Fruit fly (Drosophila melanogaster) whole organism, embryonic: ENCODE data around the gene Sgt1.
A peak's percentile ranks its signal among the peaks of the same experiment; 100 is the strongest.

Source experiments
- Atf6 ChIP-seq: fragments of 200-800 bp; sonication (Bioruptor generic); IDR thresholded peaks from 2 replicates; pipeline ENCODE4 v1.3.6; 2022; ENCODE audit warnings: missing biosample characterization, missing genetic modification characterization
- Awh ChIP-seq: fragments of 200-800 bp; sonication (Bioruptor generic); IDR thresholded peaks from 2 replicates; pipeline ENCODE4, ENCODE4 v1.3.6; 2022; ENCODE audit warnings: missing biosample characterization, missing genetic modification characterization
- Blimp-1 ChIP-seq: fragments of 200-800 bp; sonication (Bioruptor generic); optimal IDR thresholded peaks from 3 replicates; lab custom pipeline; 2018; ENCODE audit warnings: missing biosample characterization, missing genetic modification characterization, mild to moderate bottlenecking, moderate library complexity, missing genetic modification reagents
- CG10147 ChIP-seq: fragments of 200-800 bp; sonication (Bioruptor generic); optimal IDR thresholded peaks from 2 replicates; lab custom pipeline; 2019; ENCODE audit warnings: missing biosample characterization, mild to moderate bottlenecking, missing genetic modification characterization, moderate library complexity
- CG10267 ChIP-seq: fragments of 200-800 bp; sonication (Bioruptor generic); optimal IDR thresholded peaks from 2 replicates; lab custom pipeline; 2018; ENCODE audit warnings: missing biosample characterization, mild to moderate bottlenecking, missing genetic modification characterization, moderate library complexity
- CG11085 ChIP-seq: fragments of 200-800 bp; sonication (Bioruptor generic); IDR thresholded peaks from 2 replicates; pipeline ENCODE4 v1.3.6; 2022; ENCODE audit warnings: missing biosample characterization, missing genetic modification characterization
- CG11696 ChIP-seq: fragments of 200-800 bp; sonication (Bioruptor generic); IDR thresholded peaks from 2 replicates; pipeline ENCODE4 v1.3.6; 2022; ENCODE audit warnings: missing biosample characterization, missing genetic modification characterization
- CG12071 ChIP-seq: fragments of 200-800 bp; sonication (Bioruptor generic); optimal IDR thresholded peaks from 3 replicates; lab custom pipeline; 2018; ENCODE audit warnings: missing biosample characterization, mild to moderate bottlenecking, missing genetic modification characterization
- CG1233 ChIP-seq: fragments of 200-800 bp; sonication (Bioruptor generic); optimal IDR thresholded peaks from 4 replicates; lab custom pipeline; 2018; ENCODE audit warnings: missing biosample characterization, mild to moderate bottlenecking, missing genetic modification characterization
- CG14441 ChIP-seq: fragments of 200-800 bp; sonication (Bioruptor generic); IDR thresholded peaks from 2 replicates; pipeline ENCODE4 v1.3.6; 2022; ENCODE audit warnings: missing biosample characterization, missing genetic modification characterization
- CG15073 ChIP-seq: fragments of 200-800 bp; sonication (Bioruptor generic); optimal IDR thresholded peaks from 2 replicates; lab custom pipeline; 2016; ENCODE audit warnings: missing biosample characterization, missing genetic modification characterization
- CG15601 ChIP-seq: fragments of 200-800 bp; sonication (Bioruptor generic); optimal IDR thresholded peaks from 3 replicates; lab custom pipeline; 2019; ENCODE audit warnings: missing biosample characterization, mild to moderate bottlenecking, missing genetic modification characterization, moderate library complexity
- CG1647 ChIP-seq: fragments of 200-800 bp; sonication (Bioruptor generic); optimal IDR thresholded peaks from 3 replicates; lab custom pipeline; 2016; ENCODE audit warnings: missing biosample characterization, missing genetic modification characterization
- CG17186 ChIP-seq: fragments of 200-800 bp; sonication (Bioruptor generic); optimal IDR thresholded peaks from 3 replicates; lab custom pipeline; 2017; ENCODE audit warnings: missing biosample characterization, missing genetic modification reagents, missing genetic modification characterization
- CG17328 ChIP-seq: fragments of 200-800 bp; sonication (Bioruptor generic); IDR thresholded peaks from 2 replicates; pipeline ENCODE4 v1.3.6; 2022; ENCODE audit warnings: missing biosample characterization, missing genetic modification characterization
- CG30403 ChIP-seq: fragments of 200-800 bp; sonication (Bioruptor generic); optimal IDR thresholded peaks from 3 replicates; lab custom pipeline; 2016; ENCODE audit warnings: missing biosample characterization, missing genetic modification characterization
- CG33213 ChIP-seq: fragments of 200-800 bp; sonication (Bioruptor generic); optimal IDR thresholded peaks from 3 replicates; lab custom pipeline; 2016; ENCODE audit warnings: missing biosample characterization, missing genetic modification characterization
- CG6272 ChIP-seq: fragments of 200-800 bp; sonication (Bioruptor generic); IDR thresholded peaks from 2 replicates; pipeline ENCODE4 v1.3.6; 2022; ENCODE audit warnings: missing biosample characterization, missing genetic modification characterization
- CG6654 ChIP-seq: fragments of 200-800 bp; sonication (Bioruptor generic); optimal IDR thresholded peaks from 2 replicates; lab custom pipeline; 2017; ENCODE audit warnings: missing biosample characterization, mild to moderate bottlenecking, missing genetic modification characterization
- CG7745 ChIP-seq: fragments of 200-800 bp; sonication (Bioruptor generic); optimal IDR thresholded peaks from 2 replicates; lab custom pipeline; 2018; ENCODE audit warnings: missing biosample characterization, mild to moderate bottlenecking, missing genetic modification characterization, moderate library complexity
- CG8281 ChIP-seq: fragments of 200-800 bp; sonication (Bioruptor generic); optimal IDR thresholded peaks from 2 replicates; lab custom pipeline; 2018; ENCODE audit warnings: missing biosample characterization, mild to moderate bottlenecking, missing genetic modification characterization, moderate library complexity
- CG8388 ChIP-seq: fragments of 200-800 bp; sonication (Bioruptor generic); optimal IDR thresholded peaks from 2 replicates; lab custom pipeline; 2019; ENCODE audit warnings: missing biosample characterization, mild to moderate bottlenecking, missing genetic modification characterization, moderate library complexity
- CG8478 ChIP-seq: fragments of >200 bp; optimal IDR thresholded peaks from 2 replicates; lab custom pipeline; 2018
- CG9727 ChIP-seq: fragments of 200-800 bp; sonication (Bioruptor generic); optimal IDR thresholded peaks from 3 replicates; lab custom pipeline; 2017; ENCODE audit warnings: missing biosample characterization, mild to moderate bottlenecking, missing genetic modification characterization
- CHES-1-like ChIP-seq: fragments of 200-800 bp; sonication (Bioruptor generic); optimal IDR thresholded peaks from 2 replicates; lab custom pipeline; 2016; ENCODE audit warnings: missing biosample characterization, missing genetic modification characterization
- HLH54F ChIP-seq: fragments of 200-800 bp; sonication (Bioruptor generic); optimal IDR thresholded peaks from 3 replicates; lab custom pipeline; 2016; ENCODE audit warnings: missing biosample characterization, missing genetic modification characterization
- Max ChIP-seq: fragments of 200-800 bp; sonication (Bioruptor generic); optimal IDR thresholded peaks from 2 replicates; lab custom pipeline; 2016; ENCODE audit warnings: missing biosample characterization, mild to moderate bottlenecking, missing genetic modification characterization
- NfI ChIP-seq: fragments of 200-800 bp; sonication (Bioruptor generic); optimal IDR thresholded peaks from 3 replicates; lab custom pipeline; 2018; ENCODE audit warnings: missing biosample characterization, mild to moderate bottlenecking, missing genetic modification characterization, moderate library complexity
- Opbp ChIP-seq: fragments of 200-800 bp; sonication (Bioruptor generic); IDR thresholded peaks from 3 replicates; pipeline ENCODE4 v1.3.6; 2022; ENCODE audit warnings: missing biosample characterization, missing genetic modification characterization; ENCODE audit not compliant: partially characterized antibody
- Pdp1 ChIP-seq, 2 experiments: fragments of 200-800 bp; sonication (Bioruptor generic); optimal IDR thresholded peaks; 3 replicates each; lab custom pipeline; 2016; ENCODE audit warnings: missing biosample characterization in 2 of 2, missing genetic modification characterization in 2 of 2, mild to moderate bottlenecking in 1 of 2, moderate library complexity in 1 of 2
- Rx ChIP-seq: fragments of 200-800 bp; sonication (Bioruptor generic); IDR thresholded peaks from 2 replicates; pipeline ENCODE4 v1.3.6; 2022; ENCODE audit warnings: missing biosample characterization, missing genetic modification characterization
- dpn ChIP-seq, 2 experiments: fragments of 200-800 bp; sonication (Bioruptor generic); optimal IDR thresholded peaks; 3 replicates each; lab custom pipeline; 2016; ENCODE audit warnings: missing biosample characterization in 2 of 2, missing genetic modification characterization in 2 of 2
- eyg ChIP-seq: fragments of 200-800 bp; sonication (Bioruptor generic); optimal IDR thresholded peaks from 3 replicates; lab custom pipeline; 2016; ENCODE audit warnings: missing biosample characterization, missing genetic modification characterization
- gce ChIP-seq: fragments of 200-800 bp; sonication (Bioruptor generic); IDR thresholded peaks from 3 replicates; pipeline ENCODE4 v1.3.6; 2022; ENCODE audit warnings: missing biosample characterization, missing genetic modification characterization
- grn ChIP-seq: fragments of 200-800 bp; sonication (Bioruptor generic); optimal IDR thresholded peaks from 3 replicates; lab custom pipeline; 2017; ENCODE audit warnings: missing biosample characterization, missing genetic modification characterization
- insv ChIP-seq, 2 experiments: fragments of 200-800 bp; sonication (Bioruptor generic); optimal IDR thresholded peaks; 3 replicates each; lab custom pipeline; 2016 to 2018; ENCODE audit warnings: missing biosample characterization in 2 of 2, missing genetic modification characterization in 2 of 2
- kah ChIP-seq: fragments of 200-800 bp; sonication (Bioruptor generic); optimal IDR thresholded peaks from 2 replicates; lab custom pipeline; 2018; ENCODE audit warnings: missing biosample characterization, mild to moderate bottlenecking, missing genetic modification characterization
- lbe ChIP-seq: fragments of 200-800 bp; sonication (Bioruptor generic); optimal IDR thresholded peaks from 2 replicates; lab custom pipeline; 2016; ENCODE audit warnings: missing biosample characterization, mild to moderate bottlenecking, missing genetic modification characterization
- maf-S ChIP-seq: fragments of 200-800 bp; sonication (Bioruptor generic); optimal IDR thresholded peaks from 2 replicates; lab custom pipeline; 2016; ENCODE audit warnings: missing biosample characterization, missing genetic modification characterization
- oc ChIP-seq: fragments of 200-800 bp; sonication (Bioruptor generic); optimal IDR thresholded peaks from 2 replicates; lab custom pipeline; 2018; ENCODE audit warnings: missing biosample characterization, mild to moderate bottlenecking, missing genetic modification characterization, moderate library complexity
- odd ChIP-seq: fragments of 200-800 bp; sonication (Bioruptor generic); optimal IDR thresholded peaks from 2 replicates; lab custom pipeline; 2017; ENCODE audit warnings: missing biosample characterization, mild to moderate bottlenecking, missing genetic modification characterization
- pho ChIP-seq: fragments of 200-800 bp; sonication (Bioruptor generic); optimal IDR thresholded peaks from 2 replicates; lab custom pipeline; 2016; ENCODE audit warnings: missing biosample characterization, missing genetic modification characterization
- pum ChIP-seq: fragments of 200-800 bp; sonication (Bioruptor generic); optimal IDR thresholded peaks from 2 replicates; lab custom pipeline; 2016; ENCODE audit warnings: missing biosample characterization, missing genetic modification characterization
- row ChIP-seq: fragments of 200-800 bp; sonication (Bioruptor generic); IDR thresholded peaks from 3 replicates; pipeline ENCODE4 v1.3.6; 2022; ENCODE audit warnings: missing biosample characterization, missing genetic modification characterization
- run ChIP-seq: fragments of 200-800 bp; sonication (Bioruptor generic); optimal IDR thresholded peaks from 3 replicates; lab custom pipeline; 2018; ENCODE audit warnings: missing biosample characterization, mild to moderate bottlenecking, missing genetic modification characterization
- sens ChIP-seq: fragments of 200-800 bp; sonication (Bioruptor generic); peaks from one replicate; lab custom pipeline; 2016; ENCODE audit warnings: missing biosample characterization, missing genetic modification characterization
- sisA ChIP-seq: fragments of 200-800 bp; sonication (Bioruptor generic); IDR thresholded peaks from 2 replicates; pipeline ENCODE4 v1.3.6; 2022; ENCODE audit warnings: missing biosample characterization, missing genetic modification characterization
- so ChIP-seq: fragments of 200-800 bp; sonication (Bioruptor generic); IDR thresholded peaks from 3 replicates; pipeline ENCODE4 v1.3.6; 2022; ENCODE audit warnings: missing biosample characterization, missing genetic modification characterization
- stc ChIP-seq: fragments of 200-800 bp; sonication (Bioruptor generic); IDR thresholded peaks from 2 replicates; pipeline ENCODE4 v1.3.6; 2022; ENCODE audit warnings: missing biosample characterization, missing genetic modification characterization
- sug ChIP-seq: fragments of 200-800 bp; optimal IDR thresholded peaks from 2 replicates; lab custom pipeline; 2019; ENCODE audit warnings: missing biosample characterization, mild to moderate bottlenecking, missing genetic modification characterization, moderate library complexity
- usp ChIP-seq: fragments of >200 bp; optimal IDR thresholded peaks from 2 replicates; lab custom pipeline; 2017; ENCODE audit warnings: missing biosample characterization, missing genetic modification characterization
- zf30C ChIP-seq: fragments of 200-800 bp; sonication (Bioruptor generic); optimal IDR thresholded peaks from 3 replicates; lab custom pipeline; 2018; ENCODE audit warnings: missing biosample characterization, mild to moderate bottlenecking, missing genetic modification characterization

Gene Sgt1

DNA sequence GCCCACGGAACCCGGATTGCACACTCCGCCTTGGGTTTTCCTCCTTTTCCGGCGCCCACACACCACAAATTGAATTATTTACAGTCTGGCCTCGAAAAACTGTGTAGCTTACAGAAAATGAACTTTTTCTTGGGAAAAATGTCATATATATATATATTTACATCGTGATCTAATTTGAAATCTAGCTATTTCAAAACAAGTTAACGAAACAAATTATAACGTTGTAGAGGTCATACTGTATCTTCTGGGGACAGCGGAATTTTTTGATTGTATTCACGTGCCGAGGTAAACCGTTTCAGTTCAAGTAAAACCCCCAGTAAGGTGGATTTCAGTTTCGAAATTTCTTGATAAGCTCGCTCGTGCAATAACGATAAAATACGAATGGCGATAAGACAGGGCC lies 49.4 kb upstream of the Sgt1 start (continued):
- TF ChIP-seq Max (no peak), HLH54F (GFP tag; lab: Kevin White, UChicago) (peak; percentile 2), Blimp-1 (GFP tag; lab: Kevin White, UChicago) (peak; percentile 15), CG30403 (peak; percentile 33), Rx (GFP tag; lab: Robert Waterston, UW) (peak; percentile 61), Atf6 (GFP tag; lab: Robert Waterston, UW) (peak; percentile 19; the same call in 1 of the 2 replicates), CG6654 (GFP tag; lab: Kevin White, UChicago) (no peak), CG10147 (GFP tag; lab: Kevin White, UChicago) (peak; percentile 6), CG12071 (GFP tag; lab: Kevin White, UChicago) (peak; percentile 38), CG6272 (no peak), CG33213 (no peak), stc (GFP tag; lab: Robert Waterston, UW) (peak; percentile 79), CG17328 (GFP tag; lab: Robert Waterston, UW) (peak; percentile 54; the same call in 1 of the 2 replicates), CG17186 (GFP tag; lab: Kevin White, UChicago) (no peak), lbe (peak; percentile 62), so (GFP tag; lab: Robert Waterston, UW) (peak; percentile 62; the same call in 1 of the 3 replicates), gce (GFP tag; lab: Robert Waterston, UW) (peak; percentile 69; the same call in 2 of the 3 replicates), zf30C (GFP tag; lab: Kevin White, UChicago) (no peak), maf-S (GFP tag; lab: Kevin White, UChicago) (no peak), sisA (peak; percentile 68), CG1647 (GFP tag; lab: Kevin White, UChicago) (peak; percentile 1), Awh (GFP tag; lab: Robert Waterston, UW) (peak; percentile 74), CG1233 (GFP tag; lab: Kevin White, UChicago) (peak; percentile 24), CHES-1-like (GFP tag; lab: Kevin White, UChicago) (no peak), row (GFP tag; lab: Robert Waterston, UW) (peak; percentile 77), grn (GFP tag; lab: Kevin White, UChicago) (no peak), Pdp1 (GFP tag; optimal IDR thresholded peaks at IDR 0.05; lab: Kevin White, UChicago) (no peak), CG7745 (tag; lab: Kevin White, UChicago) (no peak), Opbp (GFP tag; lab: Robert Waterston, UW) (no peak), CG8281 (tag; lab: Kevin White, UChicago) (no peak), CG8478 (no peak), run (tag; lab: Kevin White, UChicago) (peak; percentile 7), pum (GFP tag; lab: Kevin White, UChicago) (no peak), CG14441 (GFP tag; lab: Robert Waterston, UW) (peak; percentile 82), odd (GFP tag; lab: Kevin White, UChicago) (no peak), CG15073 (no peak), sens (GFP tag; lab: Kevin White, UChicago) (peak; percentile 85), insv (GFP tag; optimal IDR thresholded peaks at IDR 0.05; lab: Kevin White, UChicago) (no peak), CG11085 (GFP tag; lab: Robert Waterston, UW) (peak; percentile 68), pho (GFP tag; lab: Kevin White, UChicago) (no peak), CG9727 (GFP tag; lab: Kevin White, UChicago) (peak; percentile 27), eyg (GFP tag; lab: Kevin White, UChicago) (no peak), CG8388 (GFP tag; lab: Kevin White, UChicago) (peak; percentile 19), sug (tag; lab: Kevin White, UChicago) (peak; percentile 73), usp (no peak), NfI (peak; percentile 61), dpn (GFP tag; optimal IDR thresholded peaks at IDR 0.05; lab: Kevin White, UChicago) (peak in 1 of 2 experiments; percentile 31), CG11696 (GFP tag; lab: Robert Waterston, UW) (peak; percentile 48), oc (tag; lab: Kevin White, UChicago) (peak; percentile 62), kah (no peak), CG10267 (peak; percentile 1), CG15601 (tag; lab: Kevin White, UChicago) (no peak)
